Fruit fly (Drosophila melanogaster) whole organism, embryonic: ENCODE measurements around the gene Cpr67Fa1.

Experiments used
- ATbp ChIP-seq: fragments of 200-800 bp; sonication (Bioruptor generic); optimal IDR thresholded peaks from 2 replicates; lab custom pipeline; 2017; ENCODE audit warnings: missing biosample characterization, mild to moderate bottlenecking, missing genetic modification characterization, missing genetic modification reagents
- Ada2b ChIP-seq: fragments of 200-800 bp; sonication (Bioruptor generic); IDR thresholded peaks from 2 replicates; pipeline ENCODE4 v1.3.6; 2022; ENCODE audit warnings: missing biosample characterization, missing genetic modification characterization
- Adf1 ChIP-seq: fragments of 200-800 bp; sonication (Bioruptor generic); IDR thresholded peaks from 2 replicates; pipeline ENCODE4 v1.3.6; 2022; ENCODE audit warnings: missing biosample characterization, missing genetic modification characterization
- CG10147 ChIP-seq: fragments of 200-800 bp; sonication (Bioruptor generic); optimal IDR thresholded peaks from 2 replicates; lab custom pipeline; 2019; ENCODE audit warnings: missing biosample characterization, mild to moderate bottlenecking, missing genetic modification characterization, moderate library complexity
- CG10267 ChIP-seq: fragments of 200-800 bp; sonication (Bioruptor generic); optimal IDR thresholded peaks from 2 replicates; lab custom pipeline; 2018; ENCODE audit warnings: missing biosample characterization, mild to moderate bottlenecking, missing genetic modification characterization, moderate library complexity
- CG10543 ChIP-seq: fragments of 200-800 bp; sonication (Bioruptor generic); optimal IDR thresholded peaks from 3 replicates; lab custom pipeline; 2017; ENCODE audit warnings: missing biosample characterization, mild to moderate bottlenecking, missing genetic modification characterization, moderate library complexity
- CG12391 ChIP-seq: fragments of 200-800 bp; sonication (Bioruptor generic); optimal IDR thresholded peaks from 3 replicates; lab custom pipeline; 2018; ENCODE audit warnings: missing biosample characterization, mild to moderate bottlenecking, missing genetic modification characterization, moderate library complexity
- CG1647 ChIP-seq: fragments of 200-800 bp; sonication (Bioruptor generic); optimal IDR thresholded peaks from 3 replicates; lab custom pipeline; 2016; ENCODE audit warnings: missing biosample characterization, missing genetic modification characterization
- CG2129 ChIP-seq: fragments of 200-800 bp; sonication (Bioruptor generic); IDR thresholded peaks from 2 replicates; pipeline ENCODE4 v1.3.6; 2022; ENCODE audit warnings: missing biosample characterization, missing genetic modification characterization; ENCODE audit not compliant: partially characterized antibody
- CG32532 ChIP-seq: fragments of 200-800 bp; sonication (Bioruptor generic); IDR thresholded peaks from 2 replicates; pipeline ENCODE4 v1.3.6; 2022; ENCODE audit warnings: missing biosample characterization, missing genetic modification characterization
- CG34376 ChIP-seq: fragments of 200-800 bp; sonication (Bioruptor generic); optimal IDR thresholded peaks from 2 replicates; lab custom pipeline; 2018; ENCODE audit warnings: missing biosample characterization, mild to moderate bottlenecking, missing genetic modification characterization
- CG3847 ChIP-seq: fragments of 200-800 bp; sonication (Bioruptor generic); IDR thresholded peaks from 2 replicates; pipeline ENCODE4 v1.3.6; 2022; ENCODE audit warnings: missing biosample characterization, missing genetic modification characterization
- CG4282 ChIP-seq: fragments of 200-800 bp; sonication (Bioruptor generic); optimal IDR thresholded peaks from 2 replicates; lab custom pipeline; 2016; ENCODE audit warnings: missing biosample characterization, missing genetic modification characterization
- CG4424 ChIP-seq: fragments of 200-800 bp; sonication (Bioruptor generic); optimal IDR thresholded peaks from 3 replicates; lab custom pipeline; 2016; ENCODE audit warnings: missing biosample characterization, missing genetic modification characterization
- CG6272 ChIP-seq: fragments of 200-800 bp; sonication (Bioruptor generic); IDR thresholded peaks from 2 replicates; pipeline ENCODE4 v1.3.6; 2022; ENCODE audit warnings: missing biosample characterization, missing genetic modification characterization
- CG7372 ChIP-seq: fragments of 200-800 bp; sonication (Bioruptor generic); IDR thresholded peaks from 2 replicates; pipeline ENCODE4 v1.3.6; 2022; ENCODE audit warnings: missing biosample characterization, missing genetic modification characterization
- CG8765 ChIP-seq: fragments of 200-800 bp; sonication (Bioruptor generic); IDR thresholded peaks from 2 replicates; pipeline ENCODE4 v1.3.6; 2022; ENCODE audit warnings: missing biosample characterization, missing genetic modification characterization
- CG9876 ChIP-seq: fragments of 200-800 bp; sonication (Bioruptor generic); optimal IDR thresholded peaks from 2 replicates; lab custom pipeline; 2016; ENCODE audit warnings: missing biosample characterization, missing genetic modification characterization
- D19A ChIP-seq: fragments of 200-800 bp; optimal IDR thresholded peaks from 3 replicates; lab custom pipeline; 2019; ENCODE audit warnings: missing biosample characterization, mild to moderate bottlenecking, missing genetic modification characterization, moderate library complexity
- Dad ChIP-seq: fragments of 200-800 bp; sonication (Bioruptor generic); optimal IDR thresholded peaks from 3 replicates; lab custom pipeline; 2016; ENCODE audit warnings: missing biosample characterization, missing genetic modification characterization
- Deaf1 ChIP-seq: fragments of 200-800 bp; optimal IDR thresholded peaks from 3 replicates; lab custom pipeline; 2019; ENCODE audit warnings: missing biosample characterization, mild to moderate bottlenecking, missing genetic modification characterization, moderate library complexity
- Dek ChIP-seq: fragments of 200-800 bp; sonication (Bioruptor generic); optimal IDR thresholded peaks from 3 replicates; lab custom pipeline; 2019; ENCODE audit warnings: missing biosample characterization, mild to moderate bottlenecking, missing genetic modification characterization, moderate library complexity
- Hr39 ChIP-seq: fragments of >200 bp; optimal IDR thresholded peaks from 2 replicates; lab custom pipeline; 2017
- Hr78 ChIP-seq, 2 experiments: fragments of 200-800 bp in 1 of 2; fragments of >200 bp in 1 of 2; sonication (Bioruptor generic) in 1 of 2; optimal IDR thresholded peaks; 2 replicates each; lab custom pipeline; 2017 to 2019; ENCODE audit warnings: missing biosample characterization in 2 of 2, missing genetic modification characterization in 2 of 2, mild to moderate bottlenecking in 1 of 2, moderate library complexity in 1 of 2
- Kr ChIP-seq: fragments of 200-800 bp; sonication (Bioruptor generic); optimal IDR thresholded peaks from 2 replicates; lab custom pipeline; 2017; ENCODE audit warnings: missing biosample characterization, mild to moderate bottlenecking, missing genetic modification characterization
- MBD-R2 ChIP-seq: fragments of 200-800 bp; sonication (Bioruptor generic); IDR thresholded peaks from 2 replicates; pipeline ENCODE4 v1.3.6; 2022; ENCODE audit warnings: missing biosample characterization, missing genetic modification characterization
- Mad ChIP-seq: fragments of 200-800 bp; sonication (Bioruptor generic); optimal IDR thresholded peaks from 2 replicates; lab custom pipeline; 2016; ENCODE audit warnings: missing biosample characterization, missing genetic modification characterization
- Myb ChIP-seq: fragments of 200-800 bp; sonication (Bioruptor generic); optimal IDR thresholded peaks from 2 replicates; lab custom pipeline; 2016; ENCODE audit warnings: missing biosample characterization, missing genetic modification characterization
- Oaz ChIP-seq: fragments of 200-800 bp; sonication (Bioruptor generic); IDR thresholded peaks from 2 replicates; pipeline ENCODE4 v1.3.6; 2022; ENCODE audit warnings: missing biosample characterization, missing genetic modification characterization
- Sin3A ChIP-seq: fragments of >200 bp; optimal IDR thresholded peaks from 2 replicates; lab custom pipeline; 2018
- Tbp ChIP-seq: fragments of >200 bp; optimal IDR thresholded peaks from 2 replicates; lab custom pipeline; 2018; ENCODE audit warnings: missing biosample characterization, missing genetic modification characterization
- bab2 ChIP-seq: fragments of 200-800 bp; sonication (Bioruptor generic); optimal IDR thresholded peaks from 2 replicates; lab custom pipeline; 2016; ENCODE audit warnings: missing biosample characterization, missing genetic modification characterization
- bowl ChIP-seq: fragments of 200-800 bp; sonication (Bioruptor generic); IDR thresholded peaks from 2 replicates; pipeline ENCODE4 v1.3.6; 2022; ENCODE audit warnings: missing biosample characterization, missing genetic modification characterization
- bsh ChIP-seq, 2 experiments: fragments of 200-800 bp; sonication (Bioruptor generic); optimal IDR thresholded peaks; 2 replicates each; lab custom pipeline; 2017 to 2018; ENCODE audit warnings: mild to moderate bottlenecking in 2 of 2, missing biosample characterization in 2 of 2, missing genetic modification characterization in 2 of 2, moderate library complexity in 1 of 2
- chinmo ChIP-seq: fragments of 200-800 bp; sonication (Bioruptor generic); IDR thresholded peaks from 4 replicates; pipeline ENCODE4 v1.3.6; 2022; ENCODE audit warnings: missing biosample characterization, missing genetic modification characterization; ENCODE audit not compliant: partially characterized antibody
- crp ChIP-seq, 2 experiments: fragments of 200-800 bp; sonication (Bioruptor generic); optimal IDR thresholded peaks; 2 replicates in 1 of 2; 3 replicates in 1 of 2; lab custom pipeline; 2017; ENCODE audit warnings: missing biosample characterization in 2 of 2, missing genetic modification characterization in 2 of 2, mild to moderate bottlenecking in 1 of 2, moderate library complexity in 1 of 2
- gsb ChIP-seq: fragments of 200-800 bp; sonication (Bioruptor generic); IDR thresholded peaks from 2 replicates; pipeline ENCODE4 v1.3.6; 2022; ENCODE audit warnings: missing biosample characterization, missing genetic modification characterization
- gt ChIP-seq: fragments of 200-800 bp; sonication (Bioruptor generic); IDR thresholded peaks from 2 replicates; pipeline ENCODE4 v1.3.6; 2022; ENCODE audit warnings: missing biosample characterization, missing genetic modification characterization
- maf-S ChIP-seq: fragments of 200-800 bp; sonication (Bioruptor generic); optimal IDR thresholded peaks from 2 replicates; lab custom pipeline; 2016; ENCODE audit warnings: missing biosample characterization, missing genetic modification characterization
- pan ChIP-seq, 4 experiments: fragments of >200 bp in 3 of 4; fragments of 200-800 bp in 1 of 4; sonication (Bioruptor generic) in 1 of 4; optimal IDR thresholded peaks in 3 of 4; IDR thresholded peaks in 1 of 4; 2 replicates each; pipeline versions ENCODE4 v1.3.6 to Lab custom; 2017 to 2022; ENCODE audit warnings: missing biosample characterization in 2 of 4, missing genetic modification characterization in 2 of 4, mixed read lengths in 1 of 4
- peb ChIP-seq: fragments of 200-800 bp; sonication (Bioruptor generic); IDR thresholded peaks from 2 replicates; pipeline ENCODE4 v1.3.6; 2022; ENCODE audit warnings: missing biosample characterization, missing genetic modification characterization
- psq ChIP-seq: fragments of 200-800 bp; sonication (Bioruptor generic); optimal IDR thresholded peaks from 2 replicates; lab custom pipeline; 2017; ENCODE audit warnings: missing biosample characterization, missing genetic modification characterization
- salm ChIP-seq: fragments of 200-800 bp; sonication (Bioruptor generic); optimal IDR thresholded peaks from 2 replicates; lab custom pipeline; 2018; ENCODE audit warnings: missing biosample characterization, mild to moderate bottlenecking, missing genetic modification characterization
- shn ChIP-seq: fragments of 200-800 bp; sonication (Bioruptor generic); optimal IDR thresholded peaks from 3 replicates; lab custom pipeline; 2016; ENCODE audit warnings: missing biosample characterization, missing genetic modification characterization
- sisA ChIP-seq: fragments of 200-800 bp; sonication (Bioruptor generic); IDR thresholded peaks from 2 replicates; pipeline ENCODE4 v1.3.6; 2022; ENCODE audit warnings: missing biosample characterization, missing genetic modification characterization
- sqz ChIP-seq: fragments of 200-800 bp; sonication (Bioruptor generic); optimal IDR thresholded peaks from 3 replicates; lab custom pipeline; 2018; ENCODE audit warnings: missing biosample characterization, mild to moderate bottlenecking, missing genetic modification characterization
- sr ChIP-seq: fragments of 200-800 bp; sonication (Bioruptor generic); IDR thresholded peaks from 3 replicates; pipeline ENCODE4 v1.3.6; 2022; ENCODE audit warnings: missing biosample characterization, missing genetic modification characterization
- tna ChIP-seq: fragments of 200-800 bp; sonication (Bioruptor generic); IDR thresholded peaks from 2 replicates; pipeline ENCODE4 v1.3.6; 2022; ENCODE audit warnings: missing biosample characterization, missing genetic modification characterization; ENCODE audit not compliant: partially characterized antibody
- tup ChIP-seq: fragments of 200-800 bp; sonication (Bioruptor generic); optimal IDR thresholded peaks from 2 replicates; lab custom pipeline; 2016; ENCODE audit warnings: missing biosample characterization, mild to moderate bottlenecking, missing genetic modification characterization, moderate library complexity
- vvl ChIP-seq: fragments of 200-800 bp; sonication (Bioruptor generic); IDR thresholded peaks from 2 replicates; pipeline ENCODE4 v1.3.6; 2022; ENCODE audit warnings: missing biosample characterization, missing genetic modification characterization
- yki ChIP-seq: fragments of >200 bp; optimal IDR thresholded peaks from 3 replicates; lab custom pipeline; 2018

The Cpr67Fa1 gene

dm6 chr3L:10857515-10858023, 32.2 kb upstream of the Cpr67Fa1 start (continued):
- TF ChIP-seq Tbp (GFP tag; lab: Kevin White, UChicago) (no peak), tup (GFP tag; lab: Kevin White, UChicago) (no peak), D19A (tag; lab: Kevin White, UChicago) (peak; percentile 41), psq (GFP tag; lab: Kevin White, UChicago) (peak; percentile 45), MBD-R2 (GFP tag; lab: Robert Waterston, UW) (peak; percentile 27; the same call in 1 of the 2 replicates), chinmo (GFP tag; lab: Robert Waterston, UW) (peak; percentile 98), CG2129 (no peak), gt (GFP tag; lab: Robert Waterston, UW) (no peak), Ada2b (GFP tag; lab: Robert Waterston, UW) (0 out of 2 replicates have a peak, but pooled peaks have one; percentile 17), Hr39 (lab: Kevin White, UChicago) (no peak), CG4424 (GFP tag; lab: Kevin White, UChicago) (peak; percentile 100), pan (optimal IDR thresholded peaks at IDR 0.05; lab: Kevin White, UChicago) (no peak), pan (GFP tag; optimal IDR thresholded peaks at IDR 0.05 in 1 of 2, IDR thresholded peaks at IDR 0.05 in 1 of 2) (peak in 1 of 2 experiments; percentile 60), bowl (GFP tag; lab: Robert Waterston, UW) (no peak), shn (GFP tag; lab: Kevin White, UChicago) (peak; percentile 40), yki (lab: Kevin White, UChicago) (no peak), CG10267 (tag; lab: Kevin White, UChicago) (no peak), CG10147 (GFP tag; lab: Kevin White, UChicago) (no peak), Adf1 (peak; percentile 89), Deaf1 (tag; lab: Kevin White, UChicago) (peak; percentile 99), CG34376 (peak; percentile 56), CG9876 (GFP tag; lab: Kevin White, UChicago) (peak; percentile 17), Oaz (GFP tag; lab: Robert Waterston, UW) (no peak), sisA (GFP tag; lab: Robert Waterston, UW) (no peak), bab2 (peak; percentile 42), Mad (GFP tag; lab: Kevin White, UChicago) (peak; percentile 34), maf-S (no peak), Dad (GFP tag; lab: Kevin White, UChicago) (peak; percentile 58), Myb (peak; percentile 11), sqz (GFP tag; lab: Kevin White, UChicago) (peak; percentile 39), ATbp (GFP tag; lab: Kevin White, UChicago) (peak; percentile 20), Kr (GFP tag; lab: Kevin White, UChicago) (peak; percentile 70), CG32532 (GFP tag; lab: Robert Waterston, UW) (peak; percentile 55; the same call in 1 of the 2 replicates), Hr78 (GFP tag; optimal IDR thresholded peaks at IDR 0.05; lab: Kevin White, UChicago) (peak in 1 of 2 experiments; percentile 78), salm (tag; lab: Kevin White, UChicago) (peak; percentile 19), CG3847 (peak; percentile 41; the same call in 1 of the 2 replicates), CG1647 (peak; percentile 36), Sin3A (no peak), sr (GFP tag; lab: Robert Waterston, UW) (peak; percentile 70), CG12391 (tag; lab: Kevin White, UChicago) (peak; percentile 33), CG4282 (GFP tag; lab: Kevin White, UChicago) (peak; percentile 30), crp (GFP tag; optimal IDR thresholded peaks at IDR 0.05; lab: Kevin White, UChicago) (peak in 1 of 2 experiments; percentile 8), CG7372 (GFP tag; lab: Robert Waterston, UW) (no peak), Dek (peak; percentile 37), CG6272 (GFP tag; lab: Robert Waterston, UW) (peak; percentile 5; the same call in 1 of the 2 replicates), vvl (GFP tag; lab: Robert Waterston, UW) (peak; percentile 80), bsh (GFP tag; optimal IDR thresholded peaks at IDR 0.05; lab: Kevin White, UChicago) (peak; percentile 10 to 25), CG8765 (GFP tag; lab: Robert Waterston, UW) (no peak), peb (GFP tag; lab: Robert Waterston, UW) (0 out of 2 replicates have a peak, but pooled peaks have one; percentile 9), gsb (GFP tag; lab: Robert Waterston, UW) (0 out of 2 replicates have a peak, but pooled peaks have one; percentile 11), CG10543 (GFP tag; lab: Kevin White, UChicago) (peak; percentile 78), tna (peak; percentile 82)
